Worm (Caenorhabditis elegans): ENCODE data around the gene sgo-1.

The sgo-1 gene

DNA sequence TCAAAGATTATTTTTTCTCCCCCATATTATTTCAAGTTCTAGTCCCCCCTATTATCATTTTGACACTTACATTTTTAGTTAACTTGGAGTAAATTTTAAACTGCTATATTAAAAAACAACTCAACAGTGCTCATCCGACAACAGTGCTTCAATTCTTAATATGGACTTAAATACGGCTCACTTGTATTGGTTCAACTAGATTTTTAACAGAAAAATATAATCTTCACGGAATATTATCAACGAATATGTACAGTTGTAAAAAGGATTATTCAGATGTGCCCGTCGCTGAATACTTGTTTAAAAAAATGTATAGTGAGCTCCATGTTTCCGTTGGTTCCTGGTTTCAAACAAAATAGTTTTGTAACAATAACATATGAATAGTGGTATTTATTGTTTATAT is 4.1 kb upstream of the sgo-1 start:
- TF ChIP-seq sptf-1 (tag; optimal IDR thresholded peaks at IDR 0.05) (no peak), nhr-19 (GFP tag; conservative IDR thresholded peaks at IDR 0.05) (no peak), dpl-1 (GFP tag; optimal IDR thresholded peaks at IDR 0.05) (no peak)

DNA sequence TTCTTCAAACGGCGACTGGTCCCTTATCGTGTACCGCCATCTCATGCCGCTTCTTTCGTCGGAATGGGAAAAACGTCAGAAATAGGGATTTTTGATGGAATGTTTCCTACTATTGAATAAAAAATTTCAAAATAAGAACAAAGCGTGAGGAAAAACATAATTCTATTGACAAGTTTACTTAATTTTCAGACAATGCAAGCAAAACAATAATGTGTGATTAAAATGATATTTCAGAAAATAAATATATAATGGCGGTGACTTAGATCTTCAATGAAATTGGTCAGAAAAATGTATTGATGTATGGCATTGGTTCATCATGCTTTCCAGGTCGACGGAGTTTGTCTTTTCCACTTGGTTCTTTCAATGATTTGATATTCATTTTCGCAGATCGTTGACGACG is 1.6 kb downstream of the sgo-1 start, which contains the start of gene ntp-1:
Gene ntp-1 (minus strand): TSS at position 101 of the 400 bp plus-strand sequence.
- TF ChIP-seq nhr-20 (tag; optimal IDR thresholded peaks at IDR 0.05) (no peak), mep-1 (tag; optimal IDR thresholded peaks at IDR 0.05) (no peak), Y116A8C.19 (tag; optimal IDR thresholded peaks at IDR 0.05; ENCODE audit: borderline replicate concordance) (no peak), hlh-4 (tag; optimal IDR thresholded peaks at IDR 0.05) (no peak), elt-3 (tag; optimal IDR thresholded peaks at IDR 0.05) (no peak), nhr-28 (tag; optimal IDR thresholded peaks at IDR 0.05) (no peak)

DNA sequence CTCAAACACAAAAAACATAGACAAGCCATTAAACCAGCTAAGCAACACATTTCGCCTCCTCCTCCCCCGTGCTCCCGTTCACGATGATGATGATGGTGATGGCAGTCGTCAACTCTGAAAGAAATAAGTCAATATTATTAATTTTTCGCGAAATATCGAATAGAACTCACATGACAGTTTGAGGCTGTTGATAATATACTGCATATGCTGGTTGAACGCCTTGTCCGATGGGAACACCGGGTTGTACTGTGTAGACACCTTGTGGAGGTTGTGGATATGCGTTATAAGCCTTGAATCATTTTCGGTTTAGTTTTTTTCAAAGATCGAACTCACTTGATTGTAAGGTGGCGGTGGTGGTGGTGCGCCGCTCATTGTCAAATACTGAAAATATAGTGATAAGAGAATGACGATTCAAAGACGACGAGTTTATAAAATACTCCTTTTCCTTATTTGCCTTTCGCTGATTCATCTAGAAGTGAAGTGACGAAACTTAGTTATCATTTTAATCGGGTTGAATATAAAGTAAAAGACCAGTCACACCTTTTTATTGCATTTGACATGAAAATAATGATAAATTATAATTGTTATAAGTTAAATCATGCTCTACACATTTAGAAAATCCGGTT is 4.3 kb downstream of the sgo-1 start, which contains the start of gene C33H5.13:
Gene C33H5.13 (minus strand): TSS at position 443 of the 626 bp plus-strand sequence.
- no peak for TF ChIP-seq swsn-7 (tag; optimal IDR thresholded peaks at IDR 0.05)
- TF ChIP-seq mep-1 (tag; optimal IDR thresholded peaks at IDR 0.05) = no peak
- TF ChIP-seq lin-35 (GFP tag; optimal IDR thresholded peaks at IDR 0.05) = peak in 1 of 2 experiments; percentile 20
- TF ChIP-seq efl-1 (optimal IDR thresholded peaks at IDR 0.05) = peak in 1 of 2 experiments; percentile 6
- TF ChIP-seq efl-1 (GFP tag; optimal IDR thresholded peaks at IDR 0.05 in 1 of 2) = peak in 1 of 2 experiments; percentile 56
- peak; percentile 34 for TF ChIP-seq elt-2 (tag; optimal IDR thresholded peaks at IDR 0.05)

DNA sequence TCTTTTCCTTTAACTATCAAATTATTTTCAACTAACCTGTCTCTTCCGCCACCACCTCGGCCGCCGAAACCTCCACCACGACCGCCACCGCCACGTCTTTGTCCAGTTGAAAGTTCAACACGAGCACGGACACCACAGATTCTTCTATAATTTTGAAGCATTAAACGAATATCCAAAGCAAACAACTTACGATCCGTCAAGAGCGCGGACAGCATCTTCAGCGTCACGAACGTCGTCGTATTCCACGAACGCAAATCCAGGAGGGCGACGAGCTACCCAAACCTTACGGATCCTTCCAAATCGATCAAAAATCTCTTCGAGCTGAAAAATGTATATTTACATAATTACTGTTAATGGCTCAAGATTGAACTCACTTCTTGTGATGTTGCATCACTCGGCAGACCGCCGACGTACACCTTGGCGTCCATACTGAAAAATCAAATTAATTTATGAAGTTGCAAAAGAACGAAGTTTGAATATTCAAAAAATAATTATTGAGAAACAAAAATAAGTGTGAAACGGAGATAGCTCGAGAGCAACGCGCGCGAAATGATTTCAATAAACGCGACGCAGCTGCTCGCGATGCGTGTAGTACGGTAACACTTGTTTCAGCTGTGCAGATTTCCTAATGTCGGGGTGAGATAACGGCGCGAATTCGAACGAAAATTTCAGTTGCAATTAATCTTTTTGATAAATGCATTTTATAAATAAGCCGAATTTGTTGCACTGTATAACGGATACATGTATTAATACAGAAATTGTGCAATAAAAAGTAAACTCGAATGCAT is 5.3 kb downstream of the sgo-1 start, which contains the start of gene rsp-6:
Gene rsp-6 (minus strand): TSS at position 429 of the 788 bp plus-strand sequence.
- peak; percentile 23 for TF ChIP-seq nhr-11 (tag; optimal IDR thresholded peaks at IDR 0.05)
- no peak for TF ChIP-seq grh-1 (GFP tag; IDR thresholded peaks at IDR 0.05)
- TF ChIP-seq efl-3 (GFP tag; optimal IDR thresholded peaks at IDR 0.05) = no peak
- no peak for TF ChIP-seq unc-98 (GFP tag; IDR thresholded peaks at IDR 0.05)
- TF ChIP-seq unc-130 (tag; optimal IDR thresholded peaks at IDR 0.05) = peak; percentile 87
- peak; percentile 78 for TF ChIP-seq nhr-77 (tag; optimal IDR thresholded peaks at IDR 0.05)
- peak in 1 of 2 experiments; percentile 1 for TF ChIP-seq ztf-11 (tag; optimal IDR thresholded peaks at IDR 0.05)
- TF ChIP-seq lin-15B (tag; optimal IDR thresholded peaks at IDR 0.05) = peak; percentile 96
- TF ChIP-seq nhr-85 (tag) = peak; percentile 89
- no peak for TF ChIP-seq sox-4 (tag; optimal IDR thresholded peaks at IDR 0.05)
- TF ChIP-seq unc-86 (tag; optimal IDR thresholded peaks at IDR 0.05) = peak; percentile 83
- peak; percentile 92 to 96 (median 94) for TF ChIP-seq dpl-1 (GFP tag; optimal IDR thresholded peaks at IDR 0.05)
- TF ChIP-seq nhr-28 (tag; optimal IDR thresholded peaks at IDR 0.05) = no peak
- TF ChIP-seq pag-3 (tag; optimal IDR thresholded peaks at IDR 0.05; ENCODE audit: borderline replicate concordance, insufficient read depth) = no peak
- TF ChIP-seq fkh-8 (tag; optimal IDR thresholded peaks at IDR 0.05) = peak; percentile 79
- TF ChIP-seq nhr-47 (tag; optimal IDR thresholded peaks at IDR 0.05) = peak; percentile 87
- peak; percentile 92 for TF ChIP-seq snu-23 (GFP tag; optimal IDR thresholded peaks at IDR 0.05)
- TF ChIP-seq swsn-7 (tag; optimal IDR thresholded peaks at IDR 0.05) = peak; percentile 84
- TF ChIP-seq fkh-10 (GFP tag; optimal IDR thresholded peaks at IDR 0.05) = peak; percentile 67
- TF ChIP-seq Y116A8C.19 (tag; optimal IDR thresholded peaks at IDR 0.05; ENCODE audit: borderline replicate concordance) = no peak
- no peak for TF ChIP-seq ces-1 (GFP tag; optimal IDR thresholded peaks at IDR 0.05)
- no peak for TF ChIP-seq ceh-63 (GFP tag; optimal IDR thresholded peaks at IDR 0.05)
- TF ChIP-seq lin-39 (tag; optimal IDR thresholded peaks at IDR 0.05) = peak; percentile 50
- TF ChIP-seq blmp-1 (tag; optimal IDR thresholded peaks at IDR 0.05) = peak; percentile 84
- no peak for TF ChIP-seq tlp-1 (tag; optimal IDR thresholded peaks at IDR 0.05)
- TF ChIP-seq hpl-2 (GFP tag; optimal IDR thresholded peaks at IDR 0.05) = no peak
- no peak for TF ChIP-seq ama-1 (optimal IDR thresholded peaks at IDR 0.05)
- peak; percentile 76 for TF ChIP-seq nhr-237 (tag; optimal IDR thresholded peaks at IDR 0.05)
- TF ChIP-seq irx-1 (tag; optimal IDR thresholded peaks at IDR 0.05) = peak; percentile 37
- TF ChIP-seq nhr-84 (tag; optimal IDR thresholded peaks at IDR 0.05) = no peak
- TF ChIP-seq nhr-76 (tag; optimal IDR thresholded peaks at IDR 0.05) = no peak
- no peak for TF ChIP-seq C34B4.2 (tag; optimal IDR thresholded peaks at IDR 0.05)
- no peak for TF ChIP-seq pax-3 (tag; optimal IDR thresholded peaks at IDR 0.05)
- TF ChIP-seq vab-15 (tag; optimal IDR thresholded peaks at IDR 0.05) = peak; percentile 90
